Worm (Caenorhabditis elegans) whole organism, young adult: ENCODE data around the gene ttbk-8.1.
"Not testable (repeated sequence)": the region's sequence is repeated elsewhere in the genome, so short reads cannot be mapped to it uniquely, and the experiment has no call there.

Experiments
- B0035.1 ChIP-seq: sonication (generic microtip); optimal IDR thresholded peaks from 2 replicates; lab custom pipeline; 2016; ENCODE audit warnings: missing genetic modification characterization, mild to moderate bottlenecking, missing compliant biosample characterization, missing genotype, missing genetic modification reagents
- B0336.3 ChIP-seq: fragments of 200-800 bp; sonication (Bioruptor generic); IDR thresholded peaks from 2 replicates; pipeline ENCODE4 v1.3.6; 2022; ENCODE audit warnings: missing genetic modification characterization, missing compliant biosample characterization
- C17E4.6 ChIP-seq: fragments of 200-800 bp; sonication (Bioruptor generic); IDR thresholded peaks from 2 replicates; pipeline ENCODE4 v1.3.6; 2022; ENCODE audit warnings: missing genetic modification reagents, missing genetic modification characterization, missing compliant biosample characterization
- F33H1.4 ChIP-seq: fragments of 200-800 bp; sonication (Bioruptor generic); IDR thresholded peaks from 2 replicates; pipeline ENCODE4 v1.3.6; 2022; ENCODE audit warnings: missing genetic modification reagents, missing genetic modification characterization, missing compliant biosample characterization
- K11D2.4 ChIP-seq: fragments of 200-800 bp; sonication (Bioruptor generic); IDR thresholded peaks from 2 replicates; pipeline ENCODE4 v1.3.6; 2022; ENCODE audit warnings: missing genetic modification reagents, missing genetic modification characterization, missing compliant biosample characterization
- T07F8.4 ChIP-seq: sonication (generic microtip); optimal IDR thresholded peaks from 2 replicates; lab custom pipeline; 2016; ENCODE audit warnings: mild to moderate bottlenecking, missing genetic modification characterization, moderate library complexity, missing compliant biosample characterization
- T26A5.8 ChIP-seq: sonication (generic microtip); optimal IDR thresholded peaks from 2 replicates; lab custom pipeline; 2016; ENCODE audit warnings: missing genetic modification characterization, missing compliant biosample characterization
- akir-1 ChIP-seq: fragments of 200-800 bp; sonication (Bioruptor generic); optimal IDR thresholded peaks from 2 replicates; lab custom pipeline; 2018; ENCODE audit warnings: mild to moderate bottlenecking, missing genetic modification characterization, moderate library complexity, missing compliant biosample characterization
- aptf-2 ChIP-seq: fragments of 200-800 bp; sonication (Bioruptor generic); conservative IDR thresholded peaks from 2 replicates; pipeline ENCODE4 v1.3.6; 2022; ENCODE audit warnings: missing genetic modification reagents, missing genetic modification characterization, missing compliant biosample characterization
- attf-6 ChIP-seq: fragments of 200-800 bp; sonication (Bioruptor generic); IDR thresholded peaks from 2 replicates; pipeline ENCODE4 v1.3.6; 2022; ENCODE audit warnings: missing genetic modification reagents, missing genetic modification characterization, missing compliant biosample characterization
- bed-2 ChIP-seq: fragments of 200-800 bp; sonication (Bioruptor generic); IDR thresholded peaks from 2 replicates; pipeline ENCODE4 v1.3.6; 2022; ENCODE audit warnings: missing genetic modification reagents, missing genetic modification characterization, missing compliant biosample characterization
- ceh-100 ChIP-seq: fragments of 200-800 bp; sonication (Bioruptor generic); IDR thresholded peaks from 2 replicates; pipeline ENCODE4 v1.3.6; 2022; ENCODE audit warnings: missing genetic modification reagents, missing genetic modification characterization, missing compliant biosample characterization
- ceh-91 ChIP-seq: fragments of 200-800 bp; sonication (Bioruptor generic); IDR thresholded peaks from 2 replicates; pipeline ENCODE4 v1.3.6; 2022; ENCODE audit warnings: missing genetic modification reagents, missing genetic modification characterization, missing compliant biosample characterization
- dpl-1 ChIP-seq: fragments of 150-350 bp; optimal IDR thresholded peaks from 2 replicates; lab custom pipeline; 2014; ENCODE audit warnings: missing biosample characterization, missing genetic modification reagents, missing genetic modification characterization
- efl-1 ChIP-seq: fragments of 150-350 bp; optimal IDR thresholded peaks from 2 replicates; lab custom pipeline; 2014; ENCODE audit warnings: missing biosample characterization, missing genetic modification reagents, missing genetic modification characterization
- egrh-3 ChIP-seq: fragments of 200-800 bp; sonication (Bioruptor generic); IDR thresholded peaks from 2 replicates; pipeline ENCODE4 v1.3.6; 2022; ENCODE audit warnings: missing genetic modification reagents, missing genetic modification characterization, missing compliant biosample characterization
- ekl-4 ChIP-seq: fragments of 200-800 bp; sonication (Bioruptor generic); IDR thresholded peaks from 2 replicates; pipeline ENCODE4 v1.3.6; 2022; ENCODE audit warnings: missing genetic modification reagents, missing genetic modification characterization, missing compliant biosample characterization
- fkh-3 ChIP-seq: sonication (generic microtip); optimal IDR thresholded peaks from 2 replicates; lab custom pipeline; 2016; ENCODE audit warnings: mild to moderate bottlenecking, missing genetic modification characterization, missing compliant biosample characterization
- him-1 ChIP-seq: sonication (generic microtip); optimal IDR thresholded peaks from 2 replicates; lab custom pipeline; 2016; ENCODE audit warnings: missing genotype, missing genetic modification reagents, missing genetic modification characterization, missing compliant biosample characterization
- hmg-1.2 ChIP-seq: fragments of 200-800 bp; sonication (Bioruptor generic); IDR thresholded peaks from 2 replicates; pipeline ENCODE4 v1.3.6; 2022; ENCODE audit warnings: missing genetic modification reagents, missing genetic modification characterization, missing compliant biosample characterization
- hmg-20 ChIP-seq: fragments of 200-800 bp; sonication (Bioruptor generic); IDR thresholded peaks from 2 replicates; pipeline ENCODE4 v1.3.6; 2022; ENCODE audit warnings: missing genetic modification reagents, missing genetic modification characterization, missing compliant biosample characterization
- hsf-1 ChIP-seq: fragments of 200-800 bp; sonication (Bioruptor generic); IDR thresholded peaks from 2 replicates; pipeline ENCODE4 v1.3.6; 2022; ENCODE audit warnings: missing genetic modification reagents, missing genetic modification characterization, missing compliant biosample characterization
- lag-1 ChIP-seq: fragments of 200-800 bp; sonication (Bioruptor generic); IDR thresholded peaks from 2 replicates; pipeline ENCODE4 v1.3.6; 2022; ENCODE audit warnings: missing genetic modification reagents, missing genetic modification characterization, missing compliant biosample characterization
- lin-26 ChIP-seq: fragments of 200-800 bp; sonication (Bioruptor generic); IDR thresholded peaks from 2 replicates; pipeline ENCODE4 v1.3.6; 2022; ENCODE audit warnings: missing genetic modification reagents, missing genetic modification characterization, missing compliant biosample characterization
- lsl-1 ChIP-seq: fragments of 200-800 bp; sonication (Bioruptor generic); optimal IDR thresholded peaks from 2 replicates; lab custom pipeline; 2018; ENCODE audit warnings: mild to moderate bottlenecking, missing genetic modification characterization, moderate library complexity, missing compliant biosample characterization
- madf-10 ChIP-seq: sonication (generic microtip); optimal IDR thresholded peaks from 2 replicates; lab custom pipeline; 2016; ENCODE audit warnings: mild to moderate bottlenecking, missing genetic modification characterization, missing compliant biosample characterization
- madf-8 ChIP-seq: fragments of 200-800 bp; sonication (Bioruptor generic); conservative IDR thresholded peaks from 2 replicates; pipeline ENCODE4 v1.3.6; 2022; ENCODE audit warnings: missing genetic modification reagents, missing genetic modification characterization, missing compliant biosample characterization
- rcor-1 ChIP-seq: fragments of 200-800 bp; sonication (Bioruptor generic); IDR thresholded peaks from 2 replicates; pipeline ENCODE4 v1.3.6; 2022; ENCODE audit warnings: missing genetic modification reagents, missing genetic modification characterization, missing compliant biosample characterization
- rpc-1 ChIP-seq, 2 experiments: fragments of 150-350 bp in 1 of 2; sonication (generic microtip) in 1 of 2; optimal IDR thresholded peaks; 2 replicates each; lab custom pipeline; 2014 to 2018; ENCODE audit warnings: missing biosample characterization in 1 of 2, missing genetic modification characterization in 1 of 2, missing genetic modification reagents in 1 of 2, missing genotype in 1 of 2
- snpc-4 ChIP-seq, 5 experiments: fragments of 150-350 bp in 1 of 5; sonication (generic microtip) in 4 of 5; optimal IDR thresholded peaks; 2 replicates each; lab custom pipeline; 2014 to 2018; ENCODE audit warnings: missing genetic modification characterization in 5 of 5, missing biosample characterization in 3 of 5, antibody characterized with exemption in 2 of 5, mild to moderate bottlenecking in 2 of 5, missing compliant biosample characterization in 2 of 5, missing genotype in 2 of 5, moderate library complexity in 2 of 5, missing genetic modification reagents in 1 of 5
- sptf-2 ChIP-seq: fragments of 200-800 bp; sonication (Bioruptor generic); optimal IDR thresholded peaks from 2 replicates; lab custom pipeline; 2018; ENCODE audit warnings: mild to moderate bottlenecking, missing genetic modification characterization, missing compliant biosample characterization
- tlf-1 ChIP-seq: fragments of 200-800 bp; sonication (Bioruptor generic); optimal IDR thresholded peaks from 2 replicates; lab custom pipeline; 2018; ENCODE audit warnings: mild to moderate bottlenecking, missing genetic modification characterization, missing compliant biosample characterization
- xnd-1 ChIP-seq: sonication (generic microtip); optimal IDR thresholded peaks from 2 replicates; lab custom pipeline; 2016; ENCODE audit warnings: missing genotype, missing genetic modification reagents, missing genetic modification characterization, missing compliant biosample characterization
- zfh-2 ChIP-seq: fragments of 200-800 bp; sonication (Bioruptor generic); conservative IDR thresholded peaks from 2 replicates; pipeline ENCODE4 v1.3.6; 2022; ENCODE audit warnings: missing genetic modification reagents, missing genetic modification characterization, missing compliant biosample characterization
- ztf-6 ChIP-seq: fragments of 200-800 bp; sonication (Bioruptor generic); IDR thresholded peaks from 2 replicates; pipeline ENCODE4 v1.3.6; 2022; ENCODE audit warnings: missing genetic modification reagents, missing genetic modification characterization, missing compliant biosample characterization

ttbk-8.1 gene

DNA sequence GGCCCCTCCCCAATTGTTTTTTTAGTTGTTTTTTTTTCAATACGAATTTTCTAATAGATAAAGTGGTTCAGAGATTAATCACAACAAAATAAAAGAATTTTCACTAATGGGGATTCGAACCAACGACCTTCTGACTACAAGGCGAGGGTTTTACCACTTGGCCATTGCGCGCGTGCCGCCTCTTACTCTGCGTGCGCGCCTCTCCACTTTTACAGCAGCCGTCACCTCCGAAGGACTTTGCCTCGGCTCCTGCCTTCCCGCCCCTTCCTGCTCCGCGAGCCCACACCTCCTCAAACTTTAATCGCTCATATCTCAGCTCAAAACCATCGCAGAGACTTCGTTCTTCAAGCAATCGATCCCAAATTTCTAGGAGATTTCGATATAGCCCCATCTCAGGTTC lies 42.0 kb upstream of the ttbk-8.1 start (continued):
- TF ChIP-seq lin-26 (GFP tag; lab: Robert Waterston, UW) (peak; percentile 100), madf-8 (GFP tag; lab: Robert Waterston, UW) (peak; percentile 19; the same call in 1 of the 2 replicates), hmg-20 (GFP tag; lab: Robert Waterston, UW) (0 out of 2 replicates have a peak, but pooled peaks have one; percentile 36), hmg-1.2 (GFP tag; lab: Robert Waterston, UW) (peak; percentile 33), ekl-4 (GFP tag; lab: Robert Waterston, UW) (peak; percentile 67; the same call in 1 of the 2 replicates), hsf-1 (GFP tag; lab: Robert Waterston, UW) (peak; percentile 40; the same call in 1 of the 2 replicates)

DNA sequence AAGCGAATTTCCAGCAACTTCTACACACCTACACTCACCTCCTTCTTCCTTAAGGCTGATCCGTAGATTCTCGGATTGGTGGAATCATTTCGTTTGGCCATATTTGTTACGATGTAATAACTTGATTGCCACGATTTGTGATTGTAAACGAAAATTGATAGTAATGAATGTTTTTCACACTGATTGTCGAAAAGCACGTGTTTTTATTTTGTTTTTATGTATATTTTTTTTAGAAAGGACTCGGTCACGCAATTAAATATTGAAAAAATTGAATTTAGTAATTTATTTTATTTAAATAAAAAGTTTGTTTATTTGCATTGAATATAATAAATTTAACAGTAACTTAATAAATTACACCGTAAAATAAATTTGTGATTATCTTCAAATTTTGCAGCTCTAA lies 38.2 kb upstream of the ttbk-8.1 start, which contains the start of gene K09B11.5:
K09B11.5 (minus strand) TSS at position 101 of the 400 bp plus-strand sequence.
- not testable (repeated sequence) for TF ChIP-seq B0336.3 (GFP tag; lab: Robert Waterston, UW); attf-6; akir-1 (GFP tag; lab: Kevin White, UChicago)

- not testable (repeated sequence) for TF ChIP-seq rpc-1 (optimal IDR thresholded peaks at IDR 0.05; lab: Kevin White, UChicago); snpc-4 (GFP tag; optimal IDR thresholded peaks at IDR 0.05; lab: Kevin White, UChicago)
- TF ChIP-seq rpc-1 (tag; optimal IDR thresholded peaks at IDR 0.05; lab: Kevin White, UChicago) (peak; percentile 51), snpc-4 (tag; optimal IDR thresholded peaks at IDR 0.05; lab: Kevin White, UChicago) (peak in 1 of 4 experiments; percentile 61)
These were observed 31.6 kb upstream of the ttbk-8.1 start for ce11 chrIV:13440547-13440946.

DNA sequence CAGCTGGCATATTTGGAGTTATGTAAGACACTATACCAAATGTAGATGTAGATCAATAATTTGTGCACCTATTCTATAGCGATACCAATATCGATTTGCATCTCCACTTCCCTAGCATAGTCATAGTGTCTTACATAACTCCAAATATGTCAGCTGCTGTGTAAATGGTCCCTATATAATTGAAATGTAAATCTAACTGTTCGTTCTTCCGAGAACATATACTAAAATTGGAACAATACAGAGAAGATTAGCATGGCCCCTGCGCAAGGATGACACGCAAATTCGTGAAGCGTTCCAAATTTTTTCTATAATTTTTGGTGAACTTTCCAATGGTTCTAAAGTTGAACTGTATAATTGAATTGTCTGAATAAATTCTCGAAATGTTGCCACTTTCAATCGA lies 28.6 kb upstream of the ttbk-8.1 start:
- not testable (repeated sequence) for TF ChIP-seq snpc-4 (GFP tag; optimal IDR thresholded peaks at IDR 0.05; lab: Kevin White, UChicago)
- TF ChIP-seq snpc-4 (tag; optimal IDR thresholded peaks at IDR 0.05; lab: Kevin White, UChicago) (peak in 1 of 4 experiments; percentile 72), rpc-1 (optimal IDR thresholded peaks at IDR 0.05; lab: Kevin White, UChicago) (peak; percentile 6), rpc-1 (tag; optimal IDR thresholded peaks at IDR 0.05; lab: Kevin White, UChicago) (peak; percentile 59), hmg-1.2 (GFP tag; lab: Robert Waterston, UW) (peak; percentile 28)

DNA sequence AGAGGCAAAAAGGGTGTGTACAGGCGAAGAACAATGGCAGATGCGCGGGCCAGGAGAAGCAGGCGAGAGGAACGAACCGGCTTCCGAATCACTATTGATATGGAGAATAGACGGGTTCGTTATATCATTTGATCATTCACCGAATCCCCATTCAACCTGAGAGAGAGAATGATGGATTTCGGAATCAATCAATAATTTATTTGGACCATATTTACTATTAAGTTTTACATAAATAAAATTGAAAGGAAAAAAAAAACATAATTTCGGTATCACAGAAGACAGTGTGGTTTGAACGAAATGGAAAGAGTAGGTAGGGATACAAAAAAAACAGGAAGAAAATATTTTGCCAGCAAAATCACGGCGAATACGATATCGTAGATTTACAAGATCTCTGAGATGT lies 26.8 kb upstream of the ttbk-8.1 start, which contains the start of gene mam-3:
mam-3 (minus strand) TSS at position 101 of the 400 bp plus-strand sequence.
- no peak for TF ChIP-seq snpc-4 (GFP tag; optimal IDR thresholded peaks at IDR 0.05; lab: Kevin White, UChicago)
- TF ChIP-seq snpc-4 (tag; optimal IDR thresholded peaks at IDR 0.05; lab: Kevin White, UChicago) = peak in 1 of 4 experiments; percentile 10
- TF ChIP-seq ekl-4 (GFP tag; lab: Robert Waterston, UW) = no peak
- TF ChIP-seq rcor-1 (GFP tag; lab: Robert Waterston, UW) = no peak
- TF ChIP-seq madf-10 (tag; lab: Kevin White, UChicago) = no peak

DNA sequence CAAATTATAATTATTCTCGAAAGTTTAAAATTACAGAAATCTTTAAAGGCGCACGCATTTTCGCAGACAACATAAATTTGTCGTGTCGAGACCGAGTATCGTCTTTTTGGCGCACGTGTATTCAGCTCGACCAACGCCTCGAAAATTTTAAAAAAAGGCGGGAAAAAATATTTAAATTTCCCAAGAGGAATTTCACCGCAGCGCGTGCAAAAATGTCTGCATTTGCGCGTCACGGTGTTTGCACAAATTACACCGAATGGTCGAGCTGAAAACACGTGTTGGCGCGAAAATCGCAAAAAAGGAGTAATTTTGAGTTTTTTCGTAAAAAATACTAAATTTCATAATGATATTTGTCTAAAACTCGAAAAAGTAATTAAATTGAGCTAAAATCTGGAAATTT lies 21.4 kb upstream of the ttbk-8.1 start:
- TF ChIP-seq egrh-3 (GFP tag; lab: Robert Waterston, UW) (no peak), ceh-100 (no peak), dpl-1 (GFP tag; lab: Kevin White, UChicago) (peak; percentile 30), aptf-2 (GFP tag; lab: Robert Waterston, UW) (peak; percentile 84), efl-1 (GFP tag; lab: Kevin White, UChicago) (peak; percentile 71), attf-6 (peak; percentile 33; the same call in 1 of the 2 replicates), rpc-1 (optimal IDR thresholded peaks at IDR 0.05; lab: Kevin White, UChicago) (no peak), rpc-1 (tag; optimal IDR thresholded peaks at IDR 0.05; lab: Kevin White, UChicago) (no peak), zfh-2 (no peak), madf-8 (GFP tag; lab: Robert Waterston, UW) (0 out of 2 replicates have a peak, but pooled peaks have one; percentile 38), tlf-1 (peak; percentile 34), sptf-2 (GFP tag; lab: Kevin White, UChicago) (no peak), B0035.1 (no peak), T07F8.4 (tag; lab: Kevin White, UChicago) (no peak), snpc-4 (GFP tag; optimal IDR thresholded peaks at IDR 0.05; lab: Kevin White, UChicago) (no peak), snpc-4 (tag; optimal IDR thresholded peaks at IDR 0.05; lab: Kevin White, UChicago) (peak in 1 of 4 experiments; percentile 22), ceh-91 (GFP tag; lab: Robert Waterston, UW) (peak; percentile 32; the same call in 1 of the 2 replicates), fkh-3 (tag; lab: Kevin White, UChicago) (no peak), C17E4.6 (no peak), F33H1.4 (GFP tag; lab: Robert Waterston, UW) (peak; percentile 42), lsl-1 (peak; percentile 59), lag-1 (GFP tag; lab: Robert Waterston, UW) (no peak), him-1 (tag; lab: Kevin White, UChicago) (peak; percentile 32), T26A5.8 (no peak), xnd-1 (tag; lab: Kevin White, UChicago) (peak; percentile 67), ztf-6 (GFP tag; lab: Robert Waterston, UW) (no peak), K11D2.4 (GFP tag; lab: Robert Waterston, UW) (no peak), bed-2 (GFP tag; lab: Robert Waterston, UW) (no peak)
